Worm (Caenorhabditis elegans): ENCODE measurements around the gene fipr-8.

Gene fipr-8

ce11 chrV:10239861-10240260 is at the start of gene fipr-8:
fipr-8 (minus strand) TSS chrV:10239961.
- TF ChIP-seq rnt-1 (tag; optimal IDR thresholded peaks at IDR 0.05) (no peak), ceh-9 (tag; optimal IDR thresholded peaks at IDR 0.05) (no peak), C08G9.2 (tag; optimal IDR thresholded peaks at IDR 0.05) (no peak), ceh-45 (GFP tag; IDR thresholded peaks at IDR 0.05) (no peak), ceh-31 (tag; optimal IDR thresholded peaks at IDR 0.05) (no peak), hlh-30 (tag; optimal IDR thresholded peaks at IDR 0.05; ENCODE audit: insufficient read depth) (no peak), madf-2 (tag; optimal IDR thresholded peaks at IDR 0.05) (no peak), pha-4 (tag; optimal IDR thresholded peaks at IDR 0.05) (no peak), pax-1 (tag; optimal IDR thresholded peaks at IDR 0.05) (no peak), nhr-232 (tag; optimal IDR thresholded peaks at IDR 0.05) (no peak)

DNA sequence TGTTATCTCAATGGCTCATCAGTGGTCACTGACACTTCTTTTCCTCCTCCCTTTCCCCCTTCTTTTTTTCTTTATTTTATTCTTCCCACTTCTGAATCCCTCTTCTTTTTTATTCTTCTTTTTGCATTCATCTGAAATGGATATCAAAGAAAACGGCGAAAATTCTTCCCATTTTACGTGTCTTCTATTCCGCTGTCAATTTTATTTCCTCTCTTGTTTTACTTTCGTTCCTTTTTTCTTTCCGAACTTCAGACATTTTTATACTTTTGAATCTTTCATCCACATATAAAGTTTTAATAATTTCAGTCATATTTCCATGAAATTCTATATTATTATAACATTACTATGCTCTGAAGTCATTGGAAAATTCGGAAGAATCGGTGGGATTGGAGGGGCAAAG is 47.5 kb upstream of the fipr-8 start, which contains the start of gene B0024.3:
Gene B0024.3, plus strand, starts transcription at position 301 of the 400 bp plus-strand sequence.
- TF ChIP-seq ztf-16 (tag; optimal IDR thresholded peaks at IDR 0.05) (no peak), elt-4 (tag; optimal IDR thresholded peaks at IDR 0.05) (no peak), T23F11.4 (GFP tag; optimal IDR thresholded peaks at IDR 0.05) (no peak), pqm-1 (tag; optimal IDR thresholded peaks at IDR 0.05) (no peak), nhr-232 (tag; optimal IDR thresholded peaks at IDR 0.05) (no peak), npax-4 (tag; optimal IDR thresholded peaks at IDR 0.05) (no peak), syd-9 (tag; optimal IDR thresholded peaks at IDR 0.05) (no peak), ceh-18 (tag; optimal IDR thresholded peaks at IDR 0.05) (no peak), tbx-2 (tag; optimal IDR thresholded peaks at IDR 0.05) (no peak)

DNA sequence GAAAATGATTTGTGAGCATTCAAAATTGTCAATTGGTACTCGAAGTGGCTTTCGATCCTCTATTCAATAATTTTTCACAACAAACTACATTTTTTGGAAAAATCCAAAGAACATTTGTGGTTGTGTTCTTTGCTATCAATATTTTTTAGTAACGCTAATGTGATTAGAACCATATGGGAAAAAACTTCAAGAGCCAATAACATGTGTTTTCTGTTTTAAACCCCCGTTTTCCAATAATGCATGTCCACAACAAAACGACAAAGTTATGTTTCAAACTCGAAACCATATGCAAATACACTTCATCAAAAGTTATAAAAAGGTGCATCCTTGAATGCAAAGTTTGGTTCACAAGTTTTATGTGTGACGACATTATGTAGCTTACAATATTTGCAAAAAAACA is 46.1 kb upstream of the fipr-8 start:
- TF ChIP-seq rnt-1 (tag; optimal IDR thresholded peaks at IDR 0.05), result no peak
- TF ChIP-seq ceh-18 (tag; optimal IDR thresholded peaks at IDR 0.05), result no peak
- no peak for TF ChIP-seq fax-1 (tag; optimal IDR thresholded peaks at IDR 0.05)
- TF ChIP-seq pha-4 (tag; optimal IDR thresholded peaks at IDR 0.05), result no peak
- TF ChIP-seq T23F11.4 (GFP tag; optimal IDR thresholded peaks at IDR 0.05), result no peak
- no peak for TF ChIP-seq ceh-22 (tag; optimal IDR thresholded peaks at IDR 0.05)
- no peak for TF ChIP-seq unc-42 (tag; optimal IDR thresholded peaks at IDR 0.05)
- TF ChIP-seq che-1 (tag; optimal IDR thresholded peaks at IDR 0.05), result no peak
- TF ChIP-seq ceh-45 (GFP tag; IDR thresholded peaks at IDR 0.05), result no peak
- TF ChIP-seq pax-1 (tag; optimal IDR thresholded peaks at IDR 0.05), result no peak
- TF ChIP-seq dve-1 (tag; optimal IDR thresholded peaks at IDR 0.05), result no peak
- TF ChIP-seq ztf-16 (tag; optimal IDR thresholded peaks at IDR 0.05), result no peak
- no peak for TF ChIP-seq Y22D7AL.16 (tag; optimal IDR thresholded peaks at IDR 0.05)
- TF ChIP-seq unc-86 (tag; optimal IDR thresholded peaks at IDR 0.05), result no peak

DNA sequence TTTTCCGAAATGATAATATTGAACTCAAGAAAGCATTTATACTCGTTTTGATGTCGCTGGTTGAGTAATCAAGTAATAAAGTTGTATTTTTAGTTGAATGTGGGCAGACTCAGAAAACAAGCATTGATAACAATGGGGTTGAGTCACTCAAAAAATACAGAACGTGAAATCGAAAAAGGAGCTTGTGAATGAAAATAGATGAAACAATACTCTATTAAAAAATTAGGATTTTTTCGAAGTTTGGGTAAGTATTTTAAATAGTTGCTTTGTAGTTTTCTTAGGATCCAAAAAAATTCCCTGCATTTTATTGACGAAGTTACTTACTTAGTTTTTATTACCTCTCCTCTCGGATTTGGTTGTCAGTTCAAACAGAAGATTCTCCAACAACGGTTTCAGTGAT is 43.7 kb upstream of the fipr-8 start, which contains the start of gene lys-3:
Gene lys-3, minus strand, starts transcription at position 101 of the 400 bp plus-strand sequence.
- no peak for TF ChIP-seq K02D7.2 (tag; optimal IDR thresholded peaks at IDR 0.05)
- no peak for TF ChIP-seq ceh-34 (tag; optimal IDR thresholded peaks at IDR 0.05)
- TF ChIP-seq fax-1 (tag; optimal IDR thresholded peaks at IDR 0.05), result no peak
- TF ChIP-seq ahr-1 (tag; optimal IDR thresholded peaks at IDR 0.05), result no peak
- no peak for TF ChIP-seq hlh-13 (GFP tag; optimal IDR thresholded peaks at IDR 0.05)
- no peak for TF ChIP-seq unc-86 (tag; optimal IDR thresholded peaks at IDR 0.05)
- no peak for TF ChIP-seq npax-4 (tag; optimal IDR thresholded peaks at IDR 0.05)
- no peak for TF ChIP-seq che-1 (tag; optimal IDR thresholded peaks at IDR 0.05)
- no peak for TF ChIP-seq fkh-10 (GFP tag; optimal IDR thresholded peaks at IDR 0.05)
- TF ChIP-seq ceh-14 (tag; optimal IDR thresholded peaks at IDR 0.05), result no peak
- no peak for TF ChIP-seq ceh-48 (tag; optimal IDR thresholded peaks at IDR 0.05)
- TF ChIP-seq nhr-11 (tag; optimal IDR thresholded peaks at IDR 0.05), result no peak
- no peak for TF ChIP-seq sox-2 (GFP tag; IDR thresholded peaks at IDR 0.05)
- TF ChIP-seq unc-55 (GFP tag; optimal IDR thresholded peaks at IDR 0.05), result no peak
- TF ChIP-seq K09A11.1 (tag; optimal IDR thresholded peaks at IDR 0.05; ENCODE audit: insufficient read depth), result no peak
- no peak for TF ChIP-seq pqm-1 (tag; optimal IDR thresholded peaks at IDR 0.05)
- no peak for TF ChIP-seq gmeb-2 (tag; optimal IDR thresholded peaks at IDR 0.05)
- TF ChIP-seq ztf-16 (tag; optimal IDR thresholded peaks at IDR 0.05), result no peak
- TF ChIP-seq pag-3 (tag; optimal IDR thresholded peaks at IDR 0.05; ENCODE audit: borderline replicate concordance), result no peak
- TF ChIP-seq hlh-15 (tag; optimal IDR thresholded peaks at IDR 0.05), result no peak
